Fruit fly (Drosophila melanogaster) whole organism, embryonic: ENCODE results near the gene CG6168.

Experiments
- Bgb ChIP-seq: fragments of 200-800 bp; sonication (Bioruptor generic); IDR thresholded peaks from 2 replicates; pipeline ENCODE4 v1.3.6; 2022; ENCODE audit warnings: missing biosample characterization, missing genetic modification characterization; ENCODE audit not compliant: partially characterized antibody
- CG11085 ChIP-seq: fragments of 200-800 bp; sonication (Bioruptor generic); IDR thresholded peaks from 2 replicates; pipeline ENCODE4 v1.3.6; 2022; ENCODE audit warnings: missing biosample characterization, missing genetic modification characterization
- CG1233 ChIP-seq: fragments of 200-800 bp; sonication (Bioruptor generic); optimal IDR thresholded peaks from 4 replicates; lab custom pipeline; 2018; ENCODE audit warnings: missing biosample characterization, mild to moderate bottlenecking, missing genetic modification characterization
- CG12659 ChIP-seq: fragments of 200-800 bp; sonication (Bioruptor generic); optimal IDR thresholded peaks from 3 replicates; lab custom pipeline; 2017; ENCODE audit warnings: mild to moderate bottlenecking, missing biosample characterization, missing genetic modification reagents, missing genetic modification characterization
- CG13424 ChIP-seq: fragments of 200-800 bp; sonication (Bioruptor generic); optimal IDR thresholded peaks from 2 replicates; lab custom pipeline; 2019; ENCODE audit warnings: missing biosample characterization, mild to moderate bottlenecking, missing genetic modification characterization, moderate library complexity
- CG13624 ChIP-seq: fragments of 200-800 bp; sonication (Bioruptor generic); optimal IDR thresholded peaks from 2 replicates; lab custom pipeline; 2016; ENCODE audit warnings: missing biosample characterization, missing genetic modification characterization
- CG13894 ChIP-seq: fragments of 200-800 bp; sonication (Bioruptor generic); optimal IDR thresholded peaks from 3 replicates; lab custom pipeline; 2018; ENCODE audit warnings: missing biosample characterization, mild to moderate bottlenecking, missing genetic modification characterization, moderate library complexity
- CG15073 ChIP-seq: fragments of 200-800 bp; sonication (Bioruptor generic); optimal IDR thresholded peaks from 2 replicates; lab custom pipeline; 2016; ENCODE audit warnings: missing biosample characterization, missing genetic modification characterization
- CG16779 ChIP-seq: fragments of 200-800 bp; sonication (Bioruptor generic); IDR thresholded peaks from 2 replicates; pipeline ENCODE4 v1.3.6; 2022; ENCODE audit warnings: missing biosample characterization, missing genetic modification characterization
- CG17186 ChIP-seq: fragments of 200-800 bp; sonication (Bioruptor generic); optimal IDR thresholded peaks from 3 replicates; lab custom pipeline; 2017; ENCODE audit warnings: missing biosample characterization, missing genetic modification reagents, missing genetic modification characterization
- CG17385 ChIP-seq: fragments of 200-800 bp; sonication (Bioruptor generic); optimal IDR thresholded peaks from 3 replicates; lab custom pipeline; 2018; ENCODE audit warnings: missing biosample characterization, mild to moderate bottlenecking, missing genetic modification characterization
- CG2116 ChIP-seq: fragments of 200-800 bp; sonication (Bioruptor generic); optimal IDR thresholded peaks from 3 replicates; lab custom pipeline; 2018; ENCODE audit warnings: missing biosample characterization, mild to moderate bottlenecking, missing genetic modification characterization
- CG2120 ChIP-seq: fragments of 200-800 bp; sonication (Bioruptor generic); optimal IDR thresholded peaks from 3 replicates; lab custom pipeline; 2016; ENCODE audit warnings: missing biosample characterization, missing genetic modification characterization
- CG34376 ChIP-seq: fragments of 200-800 bp; sonication (Bioruptor generic); optimal IDR thresholded peaks from 2 replicates; lab custom pipeline; 2018; ENCODE audit warnings: missing biosample characterization, mild to moderate bottlenecking, missing genetic modification characterization
- CG3995 ChIP-seq: fragments of 200-800 bp; sonication (Bioruptor generic); optimal IDR thresholded peaks from 3 replicates; lab custom pipeline; 2016; ENCODE audit warnings: missing biosample characterization, missing genetic modification characterization
- CG6654 ChIP-seq: fragments of 200-800 bp; sonication (Bioruptor generic); optimal IDR thresholded peaks from 2 replicates; lab custom pipeline; 2017; ENCODE audit warnings: missing biosample characterization, mild to moderate bottlenecking, missing genetic modification characterization
- CrebB ChIP-seq: fragments of 200-800 bp; sonication (Bioruptor generic); optimal IDR thresholded peaks from 3 replicates; lab custom pipeline; 2018; ENCODE audit warnings: missing biosample characterization, mild to moderate bottlenecking, missing genetic modification characterization
- Dip2 ChIP-seq: fragments of 200-800 bp; sonication (Bioruptor generic); IDR thresholded peaks from 2 replicates; pipeline ENCODE4 v1.3.6; 2022; ENCODE audit warnings: missing biosample characterization, missing genetic modification characterization
- Ets97D ChIP-seq: fragments of 200-800 bp; sonication (Bioruptor generic); optimal IDR thresholded peaks from 3 replicates; lab custom pipeline; 2016; ENCODE audit warnings: missing biosample characterization, missing genetic modification characterization
- Med ChIP-seq: fragments of 200-800 bp; sonication (Bioruptor generic); peaks from one replicate; lab custom pipeline; 2016; ENCODE audit warnings: missing biosample characterization, missing genetic modification characterization, mild to moderate bottlenecking, inconsistent platforms, moderate library complexity
- Meics ChIP-seq: fragments of 200-800 bp; sonication (Bioruptor generic); optimal IDR thresholded peaks from 2 replicates; lab custom pipeline; 2017; ENCODE audit warnings: missing biosample characterization, mild to moderate bottlenecking, missing genetic modification characterization
- Poxn ChIP-seq: fragments of 200-800 bp; sonication (Bioruptor generic); IDR thresholded peaks from 2 replicates; pipeline ENCODE4 v1.3.6; 2022; ENCODE audit warnings: missing biosample characterization, missing genetic modification characterization
- Rfx ChIP-seq: fragments of 200-800 bp; sonication (Bioruptor generic); IDR thresholded peaks from 2 replicates; pipeline ENCODE4 v1.3.6; 2022; ENCODE audit warnings: missing biosample characterization, missing genetic modification characterization
- aop ChIP-seq: fragments of 200-800 bp; sonication (Bioruptor generic); IDR thresholded peaks from 2 replicates; pipeline ENCODE4 v1.3.6; 2022; ENCODE audit warnings: missing biosample characterization, missing genetic modification characterization
- bab2 ChIP-seq: fragments of 200-800 bp; sonication (Bioruptor generic); optimal IDR thresholded peaks from 2 replicates; lab custom pipeline; 2016; ENCODE audit warnings: missing biosample characterization, missing genetic modification characterization
- cad ChIP-seq: fragments of >200 bp; optimal IDR thresholded peaks from 2 replicates; lab custom pipeline; 2017; ENCODE audit warnings: missing biosample characterization, missing genetic modification characterization
- caup ChIP-seq: fragments of 200-800 bp; sonication (Bioruptor generic); optimal IDR thresholded peaks from 3 replicates; lab custom pipeline; 2017; ENCODE audit warnings: missing biosample characterization, mild to moderate bottlenecking, missing genetic modification characterization, moderate library complexity; ENCODE audit not compliant: severe bottlenecking
- croc ChIP-seq: fragments of 200-800 bp; sonication (Bioruptor generic); conservative IDR thresholded peaks from 3 replicates; pipeline ENCODE4 v1.3.6; 2022; ENCODE audit warnings: missing biosample characterization, missing genetic modification characterization
- crol ChIP-seq: fragments of 200-800 bp; sonication (Bioruptor generic); IDR thresholded peaks from 2 replicates; pipeline ENCODE4 v1.3.6; 2022; ENCODE audit warnings: missing biosample characterization, missing genetic modification characterization
- crp ChIP-seq, 2 experiments: fragments of 200-800 bp; sonication (Bioruptor generic); optimal IDR thresholded peaks; 2 replicates in 1 of 2; 3 replicates in 1 of 2; lab custom pipeline; 2017; ENCODE audit warnings: missing biosample characterization in 2 of 2, missing genetic modification characterization in 2 of 2, mild to moderate bottlenecking in 1 of 2, moderate library complexity in 1 of 2
- esg ChIP-seq: fragments of 200-800 bp; sonication (Bioruptor generic); conservative IDR thresholded peaks from 2 replicates; pipeline ENCODE4 v1.3.6; 2022; ENCODE audit warnings: missing biosample characterization, missing genetic modification characterization
- gcm2 ChIP-seq: fragments of 200-800 bp; sonication (Bioruptor generic); optimal IDR thresholded peaks from 2 replicates; lab custom pipeline; 2016; ENCODE audit warnings: missing biosample characterization, missing genetic modification characterization
- gem ChIP-seq: fragments of 200-800 bp; sonication (Bioruptor generic); optimal IDR thresholded peaks from 2 replicates; lab custom pipeline; 2019; ENCODE audit warnings: missing biosample characterization, mild to moderate bottlenecking, missing genetic modification characterization, moderate library complexity
- gfzf ChIP-seq: fragments of 200-800 bp; sonication (Bioruptor generic); optimal IDR thresholded peaks from 2 replicates; lab custom pipeline; 2016; ENCODE audit warnings: missing biosample characterization, mild to moderate bottlenecking, missing genetic modification characterization, moderate library complexity
- hb ChIP-seq: fragments of 200-800 bp; sonication (Bioruptor generic); IDR thresholded peaks from 3 replicates; pipeline ENCODE4 v1.3.6; 2022; ENCODE audit warnings: missing biosample characterization, missing genetic modification characterization; ENCODE audit not compliant: partially characterized antibody
- hkb ChIP-seq, 2 experiments: fragments of 200-800 bp in 1 of 2; fragments of >200 bp in 1 of 2; sonication (Bioruptor generic) in 1 of 2; IDR thresholded peaks in 1 of 2; optimal IDR thresholded peaks in 1 of 2; 2 replicates each; pipeline versions ENCODE4 v1.3.6 to Lab custom; 2017 to 2022; ENCODE audit warnings: missing biosample characterization in 1 of 2, missing genetic modification characterization in 1 of 2
- lola ChIP-seq, 3 experiments: fragments of >200 bp in 2 of 3; fragments of 200-800 bp in 1 of 3; sonication (Bioruptor generic) in 1 of 3; optimal IDR thresholded peaks; 2 replicates each; lab custom pipeline; 2017 to 2019; ENCODE audit warnings: missing biosample characterization in 3 of 3, missing genetic modification characterization in 3 of 3, mild to moderate bottlenecking in 1 of 3, moderate library complexity in 1 of 3
- nerfin-1 ChIP-seq: fragments of 200-800 bp; sonication (Bioruptor generic); optimal IDR thresholded peaks from 3 replicates; lab custom pipeline; 2019; ENCODE audit warnings: missing biosample characterization, mild to moderate bottlenecking, missing genetic modification characterization, moderate library complexity
- psq ChIP-seq: fragments of 200-800 bp; sonication (Bioruptor generic); optimal IDR thresholded peaks from 2 replicates; lab custom pipeline; 2017; ENCODE audit warnings: missing biosample characterization, missing genetic modification characterization
- pum ChIP-seq: fragments of 200-800 bp; sonication (Bioruptor generic); optimal IDR thresholded peaks from 2 replicates; lab custom pipeline; 2016; ENCODE audit warnings: missing biosample characterization, missing genetic modification characterization
- pzg ChIP-seq: fragments of 200-800 bp; sonication (Bioruptor generic); optimal IDR thresholded peaks from 3 replicates; lab custom pipeline; 2018; ENCODE audit warnings: missing biosample characterization, mild to moderate bottlenecking, missing genetic modification characterization, moderate library complexity
- ro ChIP-seq: fragments of 200-800 bp; sonication (Bioruptor generic); IDR thresholded peaks from 2 replicates; pipeline ENCODE4 v1.3.6; 2022; ENCODE audit warnings: missing biosample characterization, missing genetic modification characterization
- sisA ChIP-seq: fragments of 200-800 bp; sonication (Bioruptor generic); IDR thresholded peaks from 2 replicates; pipeline ENCODE4 v1.3.6; 2022; ENCODE audit warnings: missing biosample characterization, missing genetic modification characterization
- sob ChIP-seq: fragments of 200-800 bp; sonication (Bioruptor generic); IDR thresholded peaks from 2 replicates; pipeline ENCODE4 v1.3.6; 2022; ENCODE audit warnings: missing biosample characterization, missing genetic modification characterization
- toy ChIP-seq: fragments of 200-800 bp; sonication (Bioruptor generic); IDR thresholded peaks from 2 replicates; pipeline ENCODE4 v1.3.6; 2022; ENCODE audit warnings: missing biosample characterization, missing genetic modification characterization
- trem ChIP-seq: fragments of 200-800 bp; optimal IDR thresholded peaks from 3 replicates; lab custom pipeline; 2019; ENCODE audit warnings: missing biosample characterization, mild to moderate bottlenecking, missing genetic modification characterization, moderate library complexity
- twi ChIP-seq: fragments of 200-800 bp; optimal IDR thresholded peaks from 2 replicates; lab custom pipeline; 2019; ENCODE audit warnings: missing biosample characterization, mild to moderate bottlenecking, missing genetic modification characterization, moderate library complexity

Gene CG6168

DNA sequence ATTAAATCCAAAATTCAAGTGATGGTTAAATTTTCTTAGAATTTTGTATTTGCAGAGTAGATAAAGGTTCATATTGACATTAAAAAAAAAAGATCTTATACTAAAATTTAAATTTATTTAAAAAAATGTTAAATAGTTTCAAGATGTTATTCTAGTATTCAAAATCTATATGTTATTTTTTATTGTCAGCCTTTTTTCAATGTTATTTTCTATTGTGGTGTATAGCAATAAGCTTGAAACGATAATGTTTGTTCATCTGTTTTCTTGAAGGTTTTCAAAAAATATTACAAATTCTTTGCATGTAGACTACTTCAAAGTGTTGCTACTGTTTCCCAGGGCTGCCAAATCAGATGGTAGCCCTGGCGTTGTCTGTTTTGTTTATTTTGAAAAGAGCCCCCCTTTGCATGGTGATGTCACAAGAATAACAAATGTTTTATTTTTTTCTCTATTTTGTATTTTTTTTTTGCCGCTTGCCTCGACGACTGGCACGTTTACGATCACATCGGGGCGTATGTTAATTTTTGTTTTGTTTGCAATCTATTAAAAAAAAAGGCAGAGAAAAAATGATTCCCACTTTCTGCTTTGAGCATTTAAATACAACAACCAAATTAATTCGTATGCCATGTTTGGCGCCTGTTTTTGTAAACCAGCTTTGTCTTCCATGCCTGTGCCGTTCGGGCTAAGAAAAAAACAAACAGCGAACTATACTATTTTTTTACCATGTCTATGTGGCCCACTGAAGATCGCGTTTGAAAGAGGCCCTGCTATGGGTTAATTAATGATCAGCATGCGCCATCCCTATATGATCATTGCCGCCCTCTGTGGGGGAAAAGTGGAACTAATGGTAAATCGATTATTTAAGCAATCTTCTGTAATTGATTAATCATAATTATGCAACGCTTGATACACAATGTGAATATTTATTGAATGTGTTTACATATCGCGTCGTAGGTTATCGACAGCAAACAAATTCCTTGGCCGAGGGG, 29.5 kb upstream of the CG6168 start (continued):
- peak; percentile 40; the same call in 1 of the 2 replicates for TF ChIP-seq sisA (GFP tag; lab: Robert Waterston, UW)
- peak; percentile 14; the same call in 1 of the 2 replicates for TF ChIP-seq CG11085 (GFP tag; lab: Robert Waterston, UW)
- no peak for TF ChIP-seq Ets97D
- no peak for TF ChIP-seq CG6654 (GFP tag; lab: Kevin White, UChicago)
- TF ChIP-seq CG13624, result peak; percentile 31
- peak; percentile 23 for TF ChIP-seq CG17186
- TF ChIP-seq twi (tag; lab: Kevin White, UChicago), result peak; percentile 4
- no peak for TF ChIP-seq gfzf (GFP tag; lab: Kevin White, UChicago)
- peak; percentile 54 for TF ChIP-seq nerfin-1 (tag; lab: Kevin White, UChicago)
- TF ChIP-seq CG17385 (GFP tag; lab: Kevin White, UChicago), result peak; percentile 55
- peak; percentile 63 for TF ChIP-seq CG2120
- TF ChIP-seq Med, result peak; percentile 85
- no peak for TF ChIP-seq Poxn (GFP tag; lab: Robert Waterston, UW)
- no peak for TF ChIP-seq hkb (optimal IDR thresholded peaks at IDR 0.05; lab: Kevin White, UChicago)
- TF ChIP-seq hkb (GFP tag; IDR thresholded peaks at IDR 0.05; lab: Robert Waterston, UW), result no peak; the same call in 1 of the 2 replicates
- TF ChIP-seq cad (GFP tag; lab: Kevin White, UChicago), result no peak
- TF ChIP-seq CG15073 (GFP tag; lab: Kevin White, UChicago), result no peak
- TF ChIP-seq crp (GFP tag; optimal IDR thresholded peaks at IDR 0.05; lab: Kevin White, UChicago), result no peak
- TF ChIP-seq CG13894 (tag; lab: Kevin White, UChicago), result peak; percentile 93
- TF ChIP-seq CG34376, result no peak
- TF ChIP-seq esg (GFP tag; lab: Robert Waterston, UW), result peak; percentile 65
- TF ChIP-seq Rfx, result peak; percentile 70
- peak; percentile 49 for TF ChIP-seq CrebB
- peak; percentile 18 for TF ChIP-seq sob
- TF ChIP-seq toy (GFP tag; lab: Robert Waterston, UW), result no peak; the same call in 1 of the 2 replicates
- TF ChIP-seq CG1233 (GFP tag; lab: Kevin White, UChicago), result peak; percentile 63
- TF ChIP-seq Bgb, result no peak
- peak; percentile 59 for TF ChIP-seq crol (GFP tag; lab: Robert Waterston, UW)
- TF ChIP-seq croc (GFP tag; lab: Robert Waterston, UW), result no peak
- no peak for TF ChIP-seq ro (GFP tag; lab: Robert Waterston, UW)
- peak; percentile 9 for TF ChIP-seq bab2
- TF ChIP-seq pzg (GFP tag; lab: Kevin White, UChicago), result no peak
- TF ChIP-seq CG2116 (GFP tag; lab: Kevin White, UChicago), result peak; percentile 3
- TF ChIP-seq caup, result peak; percentile 15
- peak; percentile 69 for TF ChIP-seq CG13424 (tag; lab: Kevin White, UChicago)
- no peak for TF ChIP-seq aop (GFP tag; lab: Robert Waterston, UW)
- no peak for TF ChIP-seq gcm2 (GFP tag; lab: Kevin White, UChicago)
- no peak for TF ChIP-seq Dip2 (GFP tag; lab: Robert Waterston, UW)
- peak in 1 of 3 experiments; percentile 72 for TF ChIP-seq lola (GFP tag; optimal IDR thresholded peaks at IDR 0.05; lab: Kevin White, UChicago)
- TF ChIP-seq hb (GFP tag; lab: Robert Waterston, UW), result no peak
- TF ChIP-seq CG12659 (GFP tag; lab: Kevin White, UChicago), result peak; percentile 70
- no peak for TF ChIP-seq psq
- TF ChIP-seq trem, result peak; percentile 40
- TF ChIP-seq CG16779 (GFP tag; lab: Robert Waterston, UW), result no peak
- peak; percentile 76 for TF ChIP-seq gem (tag; lab: Kevin White, UChicago)
- TF ChIP-seq Meics (GFP tag; lab: Kevin White, UChicago), result peak; percentile 65
- no peak for TF ChIP-seq pum (GFP tag; lab: Kevin White, UChicago)
- no peak for TF ChIP-seq CG3995 (GFP tag; lab: Kevin White, UChicago)
